Worm (Caenorhabditis elegans) whole organism, midembryonic: ENCODE data around the gene W05H9.4.

Source experiments
- T22C8.4 ChIP-seq: fragments of 200-800 bp; sonication (Bioruptor generic); IDR thresholded peaks from 2 replicates; pipeline ENCODE4 v1.3.6; 2022; ENCODE audit warnings: missing genetic modification characterization, missing compliant biosample characterization
- cog-1 ChIP-seq: sonication (generic microtip); optimal IDR thresholded peaks from 2 replicates; lab custom pipeline; 2016; ENCODE audit warnings: missing genetic modification characterization, missing compliant biosample characterization
- flt-1 ChIP-seq: fragments of 200-800 bp; sonication (Bioruptor generic); IDR thresholded peaks from 2 replicates; pipeline ENCODE4 v1.3.6; 2022; ENCODE audit warnings: missing genetic modification characterization, missing compliant biosample characterization
- klf-2 ChIP-seq: fragments of 200-800 bp; sonication (Bioruptor generic); conservative IDR thresholded peaks from 2 replicates; pipeline ENCODE4 v1.3.6; 2022; ENCODE audit warnings: missing genetic modification reagents, missing genetic modification characterization, missing compliant biosample characterization
- ztf-29 ChIP-seq: fragments of 200-800 bp; sonication (Bioruptor generic); IDR thresholded peaks from 2 replicates; pipeline ENCODE4 v1.3.6; 2022; ENCODE audit warnings: missing genetic modification reagents, missing genetic modification characterization, missing compliant biosample characterization

ce11 chrX:6296402-6296844, 33.0 kb downstream of the W05H9.4 start:
- TF ChIP-seq ztf-29, result peak; percentile 63
- peak; percentile 91 for TF ChIP-seq flt-1
- peak; percentile 92 for TF ChIP-seq T22C8.4 (GFP tag; lab: Robert Waterston, UW)
- peak; percentile 99 for TF ChIP-seq cog-1
- peak; percentile 83 for TF ChIP-seq klf-2 (GFP tag; lab: Robert Waterston, UW)
